Worm (Caenorhabditis elegans): Measurements from ENCODE around the gene mcm-5.
A peak's percentile ranks its signal among the peaks of the same experiment; 100 is the strongest.

Gene mcm-5

DNA sequence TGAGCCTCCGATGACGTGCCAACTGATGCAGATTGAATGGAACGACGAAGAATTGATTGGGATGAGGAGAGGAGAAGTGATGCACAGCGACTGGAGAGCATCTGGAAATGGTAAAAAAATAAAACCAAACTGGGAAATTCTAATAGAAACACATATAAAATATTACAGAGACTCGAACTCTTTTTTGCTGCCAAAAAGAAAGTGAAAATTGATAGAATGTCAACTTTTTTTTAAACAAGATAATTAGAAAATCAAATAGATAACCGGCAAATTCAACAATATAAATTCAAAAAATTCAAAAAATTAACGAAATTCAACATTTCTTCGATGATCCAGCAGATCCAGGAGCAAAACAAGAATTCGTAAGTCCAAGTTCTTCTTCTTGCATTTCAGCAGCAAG, 47.6 kb downstream of the mcm-5 start, which contains the start of gene mrpl-21:
Gene mrpl-21, minus strand, starts transcription at position 101 of the 400 bp plus-strand sequence.
- no peak for TF ChIP-seq egl-5 (tag; optimal IDR thresholded peaks at IDR 0.05)
- TF ChIP-seq lsy-12 (tag; optimal IDR thresholded peaks at IDR 0.05): no peak
- TF ChIP-seq R02D3.7 (tag; optimal IDR thresholded peaks at IDR 0.05): no peak
- no peak for TF ChIP-seq pqm-1 (tag; optimal IDR thresholded peaks at IDR 0.05)
- TF ChIP-seq ceh-82 (tag; optimal IDR thresholded peaks at IDR 0.05): no peak
- no peak for TF ChIP-seq fos-1 (tag; optimal IDR thresholded peaks at IDR 0.05)
- no peak for TF ChIP-seq lin-15B (tag; optimal IDR thresholded peaks at IDR 0.05)
- no peak for TF ChIP-seq snpc-4 (tag; optimal IDR thresholded peaks at IDR 0.05)
- no peak for TF ChIP-seq elt-2 (tag; optimal IDR thresholded peaks at IDR 0.05)
- no peak for TF ChIP-seq aly-2 (tag; optimal IDR thresholded peaks at IDR 0.05)
- TF ChIP-seq ceh-16 (tag; optimal IDR thresholded peaks at IDR 0.05): no peak
- TF ChIP-seq egl-27 (tag; optimal IDR thresholded peaks at IDR 0.05): no peak
- no peak for TF ChIP-seq fkh-2 (tag; optimal IDR thresholded peaks at IDR 0.05)
- TF ChIP-seq tbx-2 (tag; optimal IDR thresholded peaks at IDR 0.05): no peak
- TF ChIP-seq daf-12 (tag; optimal IDR thresholded peaks at IDR 0.05): no peak
- no peak for TF ChIP-seq unc-62 (GFP tag; optimal IDR thresholded peaks at IDR 0.05)
- TF ChIP-seq nhr-43 (tag; optimal IDR thresholded peaks at IDR 0.05; ENCODE audit: poor library complexity, severe bottlenecking): no peak

DNA sequence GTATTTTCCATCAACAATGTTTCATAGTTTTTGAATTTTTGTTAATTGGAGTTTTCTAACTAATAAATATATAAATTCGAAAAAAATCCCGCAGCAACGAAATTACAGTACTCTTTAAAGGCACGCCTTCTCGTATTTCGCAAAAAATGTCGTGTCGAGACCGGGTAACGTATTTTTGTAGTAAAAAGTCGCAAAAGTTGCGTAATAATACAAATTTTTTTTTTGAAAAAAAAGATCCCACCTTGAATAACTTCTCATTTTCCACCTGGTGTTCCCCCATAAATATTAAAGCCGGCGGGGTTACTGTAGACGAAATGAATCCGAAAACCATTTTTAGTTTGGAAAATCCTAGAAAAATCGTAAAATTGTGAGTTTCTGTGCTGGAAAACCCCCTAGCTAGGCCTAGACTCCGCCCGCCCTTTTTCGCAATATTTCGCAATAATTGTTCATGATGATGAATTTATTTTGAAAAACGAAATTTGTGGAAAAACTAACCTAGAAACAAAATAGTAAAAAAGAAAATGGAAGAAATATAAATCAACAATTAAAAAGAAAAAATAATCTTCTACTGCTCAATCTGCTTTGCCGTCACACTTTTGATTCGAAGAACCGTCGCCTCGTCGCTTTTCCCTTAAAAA, 48.7 kb downstream of the mcm-5 start, which contains the start of gene F43C1.7:
Gene F43C1.7, minus strand, starts transcription at position 351 of the 638 bp plus-strand sequence.
- TF ChIP-seq elt-2 (tag; optimal IDR thresholded peaks at IDR 0.05): no peak
- no peak for TF ChIP-seq pha-4 (tag; optimal IDR thresholded peaks at IDR 0.05)
- TF ChIP-seq nfya-1 (tag; optimal IDR thresholded peaks at IDR 0.05; ENCODE audit: insufficient read depth): no peak
- no peak for TF ChIP-seq ceh-82 (tag; optimal IDR thresholded peaks at IDR 0.05)
- no peak for TF ChIP-seq fos-1 (tag; optimal IDR thresholded peaks at IDR 0.05)
- no peak for TF ChIP-seq ZK546.5 (tag; optimal IDR thresholded peaks at IDR 0.05)
- TF ChIP-seq unc-39 (tag; optimal IDR thresholded peaks at IDR 0.05): no peak
- no peak for TF ChIP-seq nhr-237 (tag; optimal IDR thresholded peaks at IDR 0.05)
- TF ChIP-seq nhr-67 (tag; optimal IDR thresholded peaks at IDR 0.05): no peak
- no peak for TF ChIP-seq lin-39 (tag; optimal IDR thresholded peaks at IDR 0.05)
- no peak for TF ChIP-seq nhr-76 (tag; optimal IDR thresholded peaks at IDR 0.05)
- TF ChIP-seq daf-12 (tag; optimal IDR thresholded peaks at IDR 0.05): no peak
- TF ChIP-seq skn-1 (tag; optimal IDR thresholded peaks at IDR 0.05): no peak
- TF ChIP-seq nhr-25 (tag; optimal IDR thresholded peaks at IDR 0.05): no peak
- no peak for TF ChIP-seq fkh-10 (GFP tag; optimal IDR thresholded peaks at IDR 0.05)

DNA sequence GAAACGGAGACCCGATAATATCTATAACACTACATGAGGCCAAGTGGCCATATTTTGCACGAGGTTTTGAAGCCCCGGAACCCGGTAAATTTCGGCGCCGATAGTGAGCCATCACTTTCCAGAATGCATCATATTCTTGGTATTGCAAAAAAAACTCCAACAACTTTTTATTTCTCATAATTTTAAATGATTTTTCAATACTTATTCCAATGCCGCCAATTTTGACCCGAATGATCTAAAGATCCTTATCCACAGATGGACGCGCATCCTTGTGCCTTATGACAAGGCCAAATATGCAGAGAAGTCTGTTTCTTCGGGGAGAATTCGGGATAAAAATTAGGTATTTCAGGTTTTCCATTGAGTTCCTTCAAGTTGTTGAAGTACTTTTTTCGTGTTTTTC, 49.9 kb downstream of the mcm-5 start:
- TF ChIP-seq elt-1 (tag; optimal IDR thresholded peaks at IDR 0.05) (peak; percentile 59), nhr-12 (tag; optimal IDR thresholded peaks at IDR 0.05) (no peak)

ce11 chrIII:4240126-4240525, 50.9 kb downstream of the mcm-5 start:
- TF ChIP-seq jun-1 (tag; optimal IDR thresholded peaks at IDR 0.05): peak; percentile 5
- TF ChIP-seq pha-4 (tag; optimal IDR thresholded peaks at IDR 0.05): peak; percentile 42
- TF ChIP-seq sea-2 (GFP tag; optimal IDR thresholded peaks at IDR 0.05): no peak
- TF ChIP-seq pqm-1 (tag; optimal IDR thresholded peaks at IDR 0.05): peak; percentile 81
- TF ChIP-seq ceh-28 (tag; optimal IDR thresholded peaks at IDR 0.05): peak; percentile 54
- TF ChIP-seq nhr-25 (tag; optimal IDR thresholded peaks at IDR 0.05): no peak
- peak; percentile 88 for TF ChIP-seq elt-2 (tag; optimal IDR thresholded peaks at IDR 0.05)
